Fruit fly (Drosophila melanogaster): Measurements from ENCODE around the gene AnxB11.

AnxB11 gene

DNA sequence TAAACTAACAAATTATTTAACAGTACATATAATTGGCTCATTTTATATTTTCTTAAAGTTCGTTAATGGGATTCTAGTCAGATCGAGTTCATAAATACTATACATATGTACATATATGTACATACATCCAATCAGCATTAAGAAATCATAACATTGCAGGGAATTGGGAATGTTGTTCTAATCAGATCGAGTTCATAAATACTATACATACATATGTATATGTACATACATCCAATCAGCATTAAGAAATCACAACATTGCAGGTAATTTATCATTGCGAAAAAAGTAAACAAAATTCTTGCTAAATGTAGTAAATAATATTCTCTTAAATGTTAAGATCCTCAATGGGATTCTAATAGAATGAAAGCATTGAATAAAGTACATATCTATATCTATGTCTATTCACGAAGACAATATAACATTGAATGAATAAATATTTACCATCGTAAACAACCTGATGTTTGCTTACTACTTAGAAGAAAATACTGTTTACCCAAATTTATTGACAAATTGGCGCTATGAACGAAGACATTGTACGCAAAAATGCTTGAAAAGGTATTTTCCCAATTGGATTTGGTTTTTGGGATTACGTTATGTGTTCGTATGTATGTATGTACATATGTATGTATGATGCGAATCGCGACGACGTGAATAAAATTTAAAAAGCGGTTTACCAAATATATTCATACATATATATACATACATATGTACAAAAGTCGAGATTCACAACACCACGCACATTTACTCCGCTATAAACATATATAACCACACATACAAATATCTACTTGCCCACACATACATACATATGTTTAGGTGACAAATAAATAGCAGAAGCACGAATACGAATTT is 38.2 kb downstream of the AnxB11 start (continued):
- TF ChIP-seq CG15073 (GFP tag; optimal IDR thresholded peaks at IDR 0.05): no peak
- TF ChIP-seq knrl (GFP tag; IDR thresholded peaks at IDR 0.05; ENCODE audit: partially characterized antibody): no peak
- TF ChIP-seq lov (optimal IDR thresholded peaks at IDR 0.05): no peak
- no peak for TF ChIP-seq lov (GFP tag; IDR thresholded peaks at IDR 0.05)
- TF ChIP-seq CG5180 (GFP tag; optimal IDR thresholded peaks at IDR 0.05): peak; percentile 78
- no peak for TF ChIP-seq sna (GFP tag; IDR thresholded peaks at IDR 0.05; ENCODE audit: partially characterized antibody)
- no peak for TF ChIP-seq H15 (GFP tag; IDR thresholded peaks at IDR 0.05)
- peak; percentile 89 for TF ChIP-seq mirr (GFP tag; optimal IDR thresholded peaks at IDR 0.05)
- TF ChIP-seq CG12219 (GFP tag; optimal IDR thresholded peaks at IDR 0.05): peak; percentile 66
- TF ChIP-seq tll (GFP tag; optimal IDR thresholded peaks at IDR 0.05): no peak
- TF ChIP-seq shn (GFP tag; optimal IDR thresholded peaks at IDR 0.05): no peak
- TF ChIP-seq fd64A (GFP tag; optimal IDR thresholded peaks at IDR 0.05): peak; percentile 87
- TF ChIP-seq CG34422 (GFP tag; IDR thresholded peaks at IDR 0.05): no peak
- TF ChIP-seq Hmr (GFP tag; optimal IDR thresholded peaks at IDR 0.05): no peak
- TF ChIP-seq CG6854 (GFP tag; optimal IDR thresholded peaks at IDR 0.05): peak; percentile 76
- no peak for TF ChIP-seq CG2678 (tag; optimal IDR thresholded peaks at IDR 0.05)
- peak; percentile 26; the same call in 1 of the 2 replicates for TF ChIP-seq danr (GFP tag; IDR thresholded peaks at IDR 0.05)
- peak; percentile 70; the same call in 1 of the 2 replicates for TF ChIP-seq CG16779 (GFP tag; IDR thresholded peaks at IDR 0.05)
- TF ChIP-seq CrebB (tag; optimal IDR thresholded peaks at IDR 0.05): peak; percentile 94
- TF ChIP-seq CG13123 (GFP tag; optimal IDR thresholded peaks at IDR 0.05): peak; percentile 75
- peak; percentile 94 for TF ChIP-seq HmgZ (tag; optimal IDR thresholded peaks at IDR 0.05)
- peak; percentile 85 for TF ChIP-seq Fer2 (tag; optimal IDR thresholded peaks at IDR 0.05)
- TF ChIP-seq zen (tag; optimal IDR thresholded peaks at IDR 0.05): peak; percentile 46
- TF ChIP-seq Xrp1 (GFP tag; IDR thresholded peaks at IDR 0.05): peak; percentile 82
- no peak for TF ChIP-seq vfl (GFP tag; optimal IDR thresholded peaks at IDR 0.05)
- no peak for TF ChIP-seq Optix (GFP tag; IDR thresholded peaks at IDR 0.05)
- TF ChIP-seq bsh (GFP tag; optimal IDR thresholded peaks at IDR 0.05): peak in 1 of 2 experiments; percentile 80
- TF ChIP-seq Dip2 (GFP tag; IDR thresholded peaks at IDR 0.05): no peak
- TF ChIP-seq caup (GFP tag; optimal IDR thresholded peaks at IDR 0.05; ENCODE audit: severe bottlenecking): peak; percentile 92
- no peak for TF ChIP-seq CG32772 (GFP tag; IDR thresholded peaks at IDR 0.05)
- TF ChIP-seq ci (GFP tag; IDR thresholded peaks at IDR 0.05): peak; percentile 49; the same call in 1 of the 3 replicates
- peak; percentile 15 for TF ChIP-seq CG5245 (GFP tag; optimal IDR thresholded peaks at IDR 0.05)
- no peak for TF ChIP-seq CG6654 (GFP tag; optimal IDR thresholded peaks at IDR 0.05)
- peak in 1 of 2 experiments; percentile 4 for TF ChIP-seq Hr51 (GFP tag; optimal IDR thresholded peaks at IDR 0.05)
- peak; percentile 48 for TF ChIP-seq Sry-β (GFP tag; optimal IDR thresholded peaks at IDR 0.05)
- TF ChIP-seq CG30431 (GFP tag; optimal IDR thresholded peaks at IDR 0.05): no peak
- peak; percentile 67 for TF ChIP-seq ash1 (GFP tag; optimal IDR thresholded peaks at IDR 0.05)
- TF ChIP-seq Poxn (GFP tag; IDR thresholded peaks at IDR 0.05): no peak; the same call in 1 of the 2 replicates
- TF ChIP-seq CG15011 (GFP tag; optimal IDR thresholded peaks at IDR 0.05): peak; percentile 91
- peak; percentile 40 for TF ChIP-seq trh (GFP tag; optimal IDR thresholded peaks at IDR 0.05)
- TF ChIP-seq tup (GFP tag; optimal IDR thresholded peaks at IDR 0.05): peak; percentile 49
- peak; percentile 62 for TF ChIP-seq CG18262 (tag; optimal IDR thresholded peaks at IDR 0.05)
- peak; percentile 71 for TF ChIP-seq Camta (GFP tag; optimal IDR thresholded peaks at IDR 0.05)
- no peak for TF ChIP-seq Dll (GFP tag; IDR thresholded peaks at IDR 0.05; ENCODE audit: partially characterized antibody)
- TF ChIP-seq CG5953 (GFP tag; IDR thresholded peaks at IDR 0.05): no peak
- TF ChIP-seq CG6765 (GFP tag; optimal IDR thresholded peaks at IDR 0.05): peak; percentile 89
- no peak; the same call in 2 of the 3 replicates for TF ChIP-seq CG17361 (GFP tag; IDR thresholded peaks at IDR 0.05)
- peak; percentile 66 for TF ChIP-seq CG10431 (GFP tag; optimal IDR thresholded peaks at IDR 0.05)

Data from whole organism, embryonic.